Worm (Caenorhabditis elegans) whole organism, young adult: ENCODE measurements around the gene str-261.
A peak's percentile ranks its signal among the peaks of the same experiment; 100 is the strongest.
"Not testable (repeated sequence)": the region's sequence is repeated elsewhere in the genome, so short reads cannot be mapped to it uniquely, and the experiment has no call there.

Experiments
- B0019.2 ChIP-seq: fragments of 200-800 bp; sonication (Bioruptor generic); conservative IDR thresholded peaks from 2 replicates; pipeline ENCODE4 v1.3.6; 2022; ENCODE audit warnings: missing genetic modification reagents, missing genetic modification characterization, missing compliant biosample characterization
- B0035.1 ChIP-seq: sonication (generic microtip); optimal IDR thresholded peaks from 2 replicates; lab custom pipeline; 2016; ENCODE audit warnings: missing genetic modification characterization, mild to moderate bottlenecking, missing compliant biosample characterization, missing genotype, missing genetic modification reagents
- D2030.7 ChIP-seq: fragments of 200-800 bp; sonication (Bioruptor generic); IDR thresholded peaks from 2 replicates; pipeline ENCODE4 v1.3.6; 2022; ENCODE audit warnings: missing genetic modification reagents, missing genetic modification characterization, missing compliant biosample characterization
- F49E8.2 ChIP-seq: sonication (generic microtip); optimal IDR thresholded peaks from 3 replicates; lab custom pipeline; 2017; ENCODE audit warnings: missing genetic modification characterization, mild to moderate bottlenecking, missing compliant biosample characterization, antibody characterized with exemption, moderate library complexity; ENCODE audit not compliant: insufficient read depth
- F55B11.4 ChIP-seq: sonication (generic microtip); optimal IDR thresholded peaks from 2 replicates; lab custom pipeline; 2016; ENCODE audit warnings: missing compliant biosample characterization, missing genetic modification characterization, borderline replicate concordance; ENCODE audit not compliant: insufficient read depth
- K11D2.4 ChIP-seq: fragments of 200-800 bp; sonication (Bioruptor generic); IDR thresholded peaks from 2 replicates; pipeline ENCODE4 v1.3.6; 2022; ENCODE audit warnings: missing genetic modification reagents, missing genetic modification characterization, missing compliant biosample characterization
- Y56A3A.18 ChIP-seq: fragments of 200-800 bp; sonication (Bioruptor generic); IDR thresholded peaks from 2 replicates; pipeline ENCODE4 v1.3.6; 2022; ENCODE audit warnings: missing genetic modification reagents, missing genetic modification characterization, missing compliant biosample characterization
- Y79H2A.3 ChIP-seq: fragments of 200-800 bp; sonication (Bioruptor generic); conservative IDR thresholded peaks from 2 replicates; pipeline ENCODE4 v1.3.6; 2022; ENCODE audit warnings: missing genetic modification reagents, missing genetic modification characterization, missing compliant biosample characterization
- Y95B8A.8 ChIP-seq: fragments of 200-800 bp; sonication (Bioruptor generic); IDR thresholded peaks from 2 replicates; pipeline ENCODE4 v1.3.6; 2022; ENCODE audit warnings: missing genetic modification reagents, missing genetic modification characterization, missing compliant biosample characterization
- ama-1 ChIP-seq, 3 experiments: fragments of 150-350 bp in 1 of 3; sonication (generic microtip) in 2 of 3; optimal IDR thresholded peaks; 2 replicates each; lab custom pipeline; 2014 to 2018; ENCODE audit warnings: missing biosample characterization in 2 of 3, missing genetic modification characterization in 2 of 3, missing genetic modification reagents in 2 of 3
- aptf-3 ChIP-seq: fragments of 200-800 bp; sonication (Bioruptor generic); IDR thresholded peaks from 2 replicates; pipeline ENCODE4 v1.3.6; 2022; ENCODE audit warnings: missing genetic modification characterization, missing compliant biosample characterization
- atf-7 ChIP-seq: sonication (generic microtip); optimal IDR thresholded peaks from 2 replicates; lab custom pipeline; 2017; ENCODE audit warnings: mild to moderate bottlenecking, missing genetic modification characterization, missing compliant biosample characterization
- attf-3 ChIP-seq: fragments of 200-800 bp; sonication (Bioruptor generic); conservative IDR thresholded peaks from 2 replicates; pipeline ENCODE4 v1.3.6; 2022; ENCODE audit warnings: missing genetic modification reagents, missing genetic modification characterization, missing compliant biosample characterization
- attf-5 ChIP-seq: fragments of 200-800 bp; sonication (Bioruptor generic); optimal IDR thresholded peaks from 2 replicates; lab custom pipeline; 2018; ENCODE audit warnings: mild to moderate bottlenecking, missing genetic modification characterization, missing compliant biosample characterization
- bed-2 ChIP-seq: fragments of 200-800 bp; sonication (Bioruptor generic); IDR thresholded peaks from 2 replicates; pipeline ENCODE4 v1.3.6; 2022; ENCODE audit warnings: missing genetic modification reagents, missing genetic modification characterization, missing compliant biosample characterization
- cebp-1 ChIP-seq, 2 experiments: fragments of 200-800 bp in 1 of 2; sonication (Bioruptor generic) in 1 of 2; sonication (generic microtip) in 1 of 2; IDR thresholded peaks in 1 of 2; optimal IDR thresholded peaks in 1 of 2; 2 replicates each; pipeline versions ENCODE4 v1.3.6 to Lab custom; 2017 to 2022; ENCODE audit warnings: missing compliant biosample characterization in 2 of 2, missing genetic modification characterization in 2 of 2, mild to moderate bottlenecking in 1 of 2, missing genetic modification reagents in 1 of 2, moderate library complexity in 1 of 2
- ceh-58 ChIP-seq: fragments of 200-800 bp; sonication (Bioruptor generic); IDR thresholded peaks from 2 replicates; pipeline ENCODE4 v1.3.6; 2022; ENCODE audit warnings: missing genetic modification characterization, missing compliant biosample characterization
- dox-1 ChIP-seq: fragments of 200-800 bp; sonication (Bioruptor generic); IDR thresholded peaks from 2 replicates; pipeline ENCODE4 v1.3.6; 2022; ENCODE audit warnings: missing genetic modification reagents, missing genetic modification characterization, missing compliant biosample characterization
- egl-18 ChIP-seq: fragments of 200-800 bp; sonication (Bioruptor generic); IDR thresholded peaks from 2 replicates; pipeline ENCODE4 v1.3.6; 2022; ENCODE audit warnings: missing genetic modification reagents, missing genetic modification characterization, missing compliant biosample characterization
- fkh-3 ChIP-seq: sonication (generic microtip); optimal IDR thresholded peaks from 2 replicates; lab custom pipeline; 2016; ENCODE audit warnings: mild to moderate bottlenecking, missing genetic modification characterization, missing compliant biosample characterization
- gei-17 ChIP-seq: fragments of 200-800 bp; sonication (Bioruptor generic); optimal IDR thresholded peaks from 2 replicates; lab custom pipeline; 2018; ENCODE audit warnings: mild to moderate bottlenecking, missing genetic modification characterization, missing compliant biosample characterization
- hrde-1 ChIP-seq: sonication (generic microtip); optimal IDR thresholded peaks from 2 replicates; lab custom pipeline; 2016; ENCODE audit warnings: missing genetic modification characterization, mild to moderate bottlenecking, missing compliant biosample characterization, moderate library complexity, missing genotype, missing genetic modification reagents, borderline replicate concordance
- hsf-1 ChIP-seq: fragments of 200-800 bp; sonication (Bioruptor generic); IDR thresholded peaks from 2 replicates; pipeline ENCODE4 v1.3.6; 2022; ENCODE audit warnings: missing genetic modification reagents, missing genetic modification characterization, missing compliant biosample characterization
- let-607 ChIP-seq, 2 experiments: fragments of 200-800 bp in 1 of 2; sonication (Bioruptor generic) in 1 of 2; sonication (generic microtip) in 1 of 2; optimal IDR thresholded peaks; 2 replicates each; lab custom pipeline; 2016 to 2018; ENCODE audit warnings: mild to moderate bottlenecking in 2 of 2, missing compliant biosample characterization in 2 of 2, missing genetic modification characterization in 2 of 2, moderate library complexity in 2 of 2, missing genotype in 1 of 2
- lin-40 ChIP-seq: sonication (generic microtip); optimal IDR thresholded peaks from 2 replicates; lab custom pipeline; 2016; ENCODE audit warnings: missing genetic modification characterization, mild to moderate bottlenecking, missing compliant biosample characterization, missing genotype, missing genetic modification reagents
- lin-54 ChIP-seq: fragments of 200-800 bp; sonication (Bioruptor generic); optimal IDR thresholded peaks from 2 replicates; lab custom pipeline; 2018; ENCODE audit warnings: mild to moderate bottlenecking, missing genetic modification characterization, missing compliant biosample characterization
- lir-1 ChIP-seq: fragments of 200-800 bp; sonication (Bioruptor generic); conservative IDR thresholded peaks from 2 replicates; pipeline ENCODE4 v1.3.6; 2022; ENCODE audit warnings: missing genetic modification reagents, missing genetic modification characterization, missing compliant biosample characterization
- mcd-1 ChIP-seq: fragments of 200-800 bp; sonication (Bioruptor generic); IDR thresholded peaks from 2 replicates; pipeline ENCODE4 v1.3.6; 2022; ENCODE audit warnings: missing genetic modification reagents, missing genetic modification characterization, missing compliant biosample characterization
- nfya-1 ChIP-seq: sonication (generic microtip); optimal IDR thresholded peaks from 2 replicates; lab custom pipeline; 2017; ENCODE audit warnings: antibody characterized with exemption, missing compliant biosample characterization, missing genetic modification characterization, borderline replicate concordance; ENCODE audit not compliant: insufficient read depth
- nfya-2 ChIP-seq: fragments of 200-800 bp; sonication (Bioruptor generic); IDR thresholded peaks from 2 replicates; pipeline ENCODE4 v1.3.6; 2022; ENCODE audit warnings: missing genetic modification reagents, missing genetic modification characterization, missing compliant biosample characterization
- nhr-179 ChIP-seq: sonication (generic microtip); optimal IDR thresholded peaks from 2 replicates; lab custom pipeline; 2016; ENCODE audit warnings: mild to moderate bottlenecking, missing genetic modification characterization, missing compliant biosample characterization
- nhr-27 ChIP-seq: fragments of 200-800 bp; sonication (Bioruptor generic); optimal IDR thresholded peaks from 2 replicates; lab custom pipeline; 2018; ENCODE audit warnings: mild to moderate bottlenecking, missing genetic modification characterization, moderate library complexity, missing compliant biosample characterization
- nhr-80 ChIP-seq: sonication (generic microtip); optimal IDR thresholded peaks from 2 replicates; lab custom pipeline; 2016; ENCODE audit warnings: missing genetic modification characterization, missing compliant biosample characterization
- pbrm-1 ChIP-seq: fragments of 200-800 bp; sonication (Bioruptor generic); IDR thresholded peaks from 2 replicates; pipeline ENCODE4 v1.3.6; 2022; ENCODE audit warnings: missing genetic modification reagents, missing genetic modification characterization, missing compliant biosample characterization
- pha-4 ChIP-seq: fragments of 150-350 bp; sonication (generic microtip); optimal IDR thresholded peaks from 2 replicates; lab custom pipeline; 2014; ENCODE audit warnings: missing biosample characterization, missing genetic modification reagents, missing genetic modification characterization
- rcor-1 ChIP-seq: fragments of 200-800 bp; sonication (Bioruptor generic); IDR thresholded peaks from 2 replicates; pipeline ENCODE4 v1.3.6; 2022; ENCODE audit warnings: missing genetic modification reagents, missing genetic modification characterization, missing compliant biosample characterization
- sea-2 ChIP-seq: fragments of 200-800 bp; sonication (Bioruptor generic); IDR thresholded peaks from 2 replicates; pipeline ENCODE4 v1.3.6; 2022; ENCODE audit warnings: missing genetic modification characterization, missing compliant biosample characterization
- snpc-1.3 ChIP-seq: sonication (generic microtip); optimal IDR thresholded peaks from 2 replicates; lab custom pipeline; 2017; ENCODE audit warnings: missing genetic modification characterization, mild to moderate bottlenecking, missing compliant biosample characterization, antibody characterized with exemption, moderate library complexity, missing genotype, missing genetic modification reagents; ENCODE audit not compliant: insufficient read depth
- snpc-4 ChIP-seq, 5 experiments: fragments of 150-350 bp in 1 of 5; sonication (generic microtip) in 4 of 5; optimal IDR thresholded peaks; 2 replicates each; lab custom pipeline; 2014 to 2018; ENCODE audit warnings: missing genetic modification characterization in 5 of 5, missing biosample characterization in 3 of 5, antibody characterized with exemption in 2 of 5, mild to moderate bottlenecking in 2 of 5, missing compliant biosample characterization in 2 of 5, missing genotype in 2 of 5, moderate library complexity in 2 of 5, missing genetic modification reagents in 1 of 5
- tbx-9 ChIP-seq: sonication (generic microtip); optimal IDR thresholded peaks from 2 replicates; lab custom pipeline; 2016; ENCODE audit warnings: borderline replicate concordance, missing genetic modification characterization, inconsistent platforms, missing compliant biosample characterization
- ztf-28 ChIP-seq: fragments of 200-800 bp; sonication (Bioruptor generic); IDR thresholded peaks from 2 replicates; pipeline ENCODE4 v1.3.6; 2022; ENCODE audit warnings: missing genetic modification reagents, missing genetic modification characterization, missing compliant biosample characterization
- ztf-3 ChIP-seq: fragments of 200-800 bp; sonication (Bioruptor generic); optimal IDR thresholded peaks from 2 replicates; lab custom pipeline; 2018; ENCODE audit warnings: mild to moderate bottlenecking, missing genetic modification characterization, missing compliant biosample characterization

Gene str-261

ce11 chrIII:11026516-11027048 lies 47.7 kb upstream of the str-261 start, which contains the start of gene Y48A6B.7 (continued):
- TF ChIP-seq F49E8.2 (tag; lab: Kevin White, UChicago) (no peak), lin-54 (GFP tag; lab: Kevin White, UChicago) (peak; percentile 11), K11D2.4 (GFP tag; lab: Robert Waterston, UW) (no peak), nhr-179 (tag; lab: Kevin White, UChicago) (no peak), cebp-1 (GFP tag; IDR thresholded peaks at IDR 0.05; lab: Robert Waterston, UW) (no peak), cebp-1 (tag; optimal IDR thresholded peaks at IDR 0.05; lab: Kevin White, UChicago) (no peak), nfya-1 (tag; lab: Kevin White, UChicago) (no peak), dox-1 (GFP tag; lab: Robert Waterston, UW) (peak; percentile 52; the same call in 1 of the 2 replicates), ztf-3 (GFP tag; lab: Kevin White, UChicago) (no peak), nhr-80 (tag; lab: Kevin White, UChicago) (peak; percentile 98), Y79H2A.3 (GFP tag; lab: Robert Waterston, UW) (no peak), attf-5 (GFP tag; lab: Kevin White, UChicago) (no peak), let-607 (tag; optimal IDR thresholded peaks at IDR 0.05; lab: Kevin White, UChicago) (peak in 1 of 2 experiments; percentile 51), B0019.2 (GFP tag; lab: Robert Waterston, UW) (no peak), gei-17 (no peak), fkh-3 (no peak), hrde-1 (tag; lab: Kevin White, UChicago) (no peak), lin-40 (tag; lab: Kevin White, UChicago) (peak; percentile 18), snpc-1.3 (tag; lab: Kevin White, UChicago) (no peak), B0035.1 (tag; lab: Kevin White, UChicago) (no peak), attf-3 (no peak), bed-2 (GFP tag; lab: Robert Waterston, UW) (no peak), atf-7 (tag; lab: Kevin White, UChicago) (peak; percentile 55), lir-1 (GFP tag; lab: Robert Waterston, UW) (no peak), tbx-9 (tag; lab: Kevin White, UChicago) (no peak), pbrm-1 (0 out of 2 replicates have a peak, but pooled peaks have one; percentile 24), nfya-2 (GFP tag; lab: Robert Waterston, UW) (no peak)

ce11 chrIII:11029337-11029736 lies 45.0 kb upstream of the str-261 start, which contains the start of gene Y48A6B.8:
Y48A6B.8 (minus strand) TSS chrIII:11029437.
- not testable (repeated sequence) for TF ChIP-seq Y95B8A.8 (GFP tag; lab: Robert Waterston, UW); egl-18; D2030.7 (GFP tag; lab: Robert Waterston, UW)

ce11 chrIII:11031309-11031708 lies 43.0 kb upstream of the str-261 start, which contains the start of gene Y48A6B.14:
Y48A6B.14 (plus strand) TSS chrIII:11031609.
- TF ChIP-seq hsf-1 (GFP tag; lab: Robert Waterston, UW) (no peak), ceh-58 (no peak), ama-1 (optimal IDR thresholded peaks at IDR 0.05; lab: Kevin White, UChicago) (no peak), ama-1 (GFP tag; optimal IDR thresholded peaks at IDR 0.05; lab: Kevin White, UChicago) (no peak), Y56A3A.18 (no peak), ztf-28 (no peak), snpc-4 (GFP tag; optimal IDR thresholded peaks at IDR 0.05; lab: Kevin White, UChicago) (no peak), snpc-4 (tag; optimal IDR thresholded peaks at IDR 0.05; lab: Kevin White, UChicago) (no peak), mcd-1 (GFP tag; lab: Robert Waterston, UW) (no peak), nhr-80 (tag; lab: Kevin White, UChicago) (no peak), gei-17 (no peak), F55B11.4 (tag; lab: Kevin White, UChicago) (no peak), pha-4 (no peak), D2030.7 (GFP tag; lab: Robert Waterston, UW) (no peak), nhr-27 (tag; lab: Kevin White, UChicago) (no peak), rcor-1 (GFP tag; lab: Robert Waterston, UW) (no peak), aptf-3 (GFP tag; lab: Robert Waterston, UW) (no peak), sea-2 (GFP tag; lab: Robert Waterston, UW) (no peak)
